Fruit fly (Drosophila melanogaster): Measurements from ENCODE around the gene Hsc70-4.
A peak's percentile ranks its signal among the peaks of the same experiment; 100 is the strongest.

Hsc70-4 gene

dm6 chr3R:15250454-15250853, 8.0 kb downstream of the Hsc70-4 start (continued):
- TF ChIP-seq Bteb2 (GFP tag; optimal IDR thresholded peaks at IDR 0.05), result peak; percentile 9
- peak; percentile 60 for TF ChIP-seq CG7372 (GFP tag; IDR thresholded peaks at IDR 0.05)
- 0 out of 2 replicates have a peak, but pooled peaks have one; percentile 31 for TF ChIP-seq Lim3 (GFP tag; IDR thresholded peaks at IDR 0.05)
- TF ChIP-seq CG17802 (tag; optimal IDR thresholded peaks at IDR 0.05), result no peak
- TF ChIP-seq CG8290 (GFP tag; optimal IDR thresholded peaks at IDR 0.05), result no peak
- TF ChIP-seq CG8290 (tag; optimal IDR thresholded peaks at IDR 0.05), result no peak
- TF ChIP-seq CG17612 (GFP tag; IDR thresholded peaks at IDR 0.05), result peak; percentile 52; the same call in 1 of the 2 replicates
- TF ChIP-seq fd102C (GFP tag; optimal IDR thresholded peaks at IDR 0.05), result no peak
- TF ChIP-seq sim (GFP tag; IDR thresholded peaks at IDR 0.05), result no peak
- peak; percentile 47 for TF ChIP-seq CG6765 (GFP tag; optimal IDR thresholded peaks at IDR 0.05)
- TF ChIP-seq nau (GFP tag; optimal IDR thresholded peaks at IDR 0.05), result no peak
- TF ChIP-seq CG43689 (GFP tag; IDR thresholded peaks at IDR 0.05), result 0 out of 2 replicates have a peak, but pooled peaks have one; percentile 29
- no peak for TF ChIP-seq PHDP (tag; optimal IDR thresholded peaks at IDR 0.05)
- TF ChIP-seq CG5245 (GFP tag; optimal IDR thresholded peaks at IDR 0.05), result no peak
- no peak for TF ChIP-seq CG3726 (GFP tag; IDR thresholded peaks at IDR 0.05)
- 0 out of 2 replicates have a peak, but pooled peaks have one; percentile 14 for TF ChIP-seq GATAe (GFP tag; conservative IDR thresholded peaks at IDR 0.05)
- no peak for TF ChIP-seq Deaf1 (tag; optimal IDR thresholded peaks at IDR 0.05)
- TF ChIP-seq CG2712 (tag; optimal IDR thresholded peaks at IDR 0.05), result peak; percentile 73
- no peak for TF ChIP-seq kah (GFP tag; optimal IDR thresholded peaks at IDR 0.05)
- TF ChIP-seq CG6813 (GFP tag; optimal IDR thresholded peaks at IDR 0.05), result peak; percentile 66
- TF ChIP-seq CG17328 (GFP tag; IDR thresholded peaks at IDR 0.05), result peak; percentile 76
- TF ChIP-seq gsb (GFP tag; IDR thresholded peaks at IDR 0.05), result peak; percentile 57; the same call in 1 of the 2 replicates
- no peak for TF ChIP-seq CkIIα-i1 (GFP tag; IDR thresholded peaks at IDR 0.05)
- peak; percentile 74 for TF ChIP-seq Dek (tag; optimal IDR thresholded peaks at IDR 0.05)
- TF ChIP-seq Six4 (GFP tag; optimal IDR thresholded peaks at IDR 0.05), result no peak
- peak; percentile 37 for TF ChIP-seq ewg (GFP tag; optimal IDR thresholded peaks at IDR 0.05)
- no peak for TF ChIP-seq ato (GFP tag; IDR thresholded peaks at IDR 0.05; ENCODE audit: partially characterized antibody)
- no peak for TF ChIP-seq Hr39 (optimal IDR thresholded peaks at IDR 0.05)
- no peak for TF ChIP-seq insv (GFP tag; optimal IDR thresholded peaks at IDR 0.05)
- TF ChIP-seq eve (GFP tag; optimal IDR thresholded peaks at IDR 0.05), result no peak
- no peak for TF ChIP-seq gem (tag; optimal IDR thresholded peaks at IDR 0.05)
- TF ChIP-seq Hr51 (GFP tag; optimal IDR thresholded peaks at IDR 0.05), result peak in 1 of 2 experiments; percentile 30
- TF ChIP-seq ems (GFP tag; optimal IDR thresholded peaks at IDR 0.05), result peak; percentile 7
- no peak for TF ChIP-seq stwl (tag; optimal IDR thresholded peaks at IDR 0.05)
- peak; percentile 65 for TF ChIP-seq bcd (GFP tag; optimal IDR thresholded peaks at IDR 0.05)
- no peak for TF ChIP-seq corto (GFP tag; optimal IDR thresholded peaks at IDR 0.05)
- no peak for TF ChIP-seq Oli (tag; optimal IDR thresholded peaks at IDR 0.05)
- peak; percentile 94 for TF ChIP-seq CG18599 (GFP tag; optimal IDR thresholded peaks at IDR 0.05)
- peak; percentile 5 for TF ChIP-seq Ssrp (tag; optimal IDR thresholded peaks at IDR 0.05)
- no peak for TF ChIP-seq CG3995 (GFP tag; optimal IDR thresholded peaks at IDR 0.05)
- no peak for TF ChIP-seq CG9609 (GFP tag; optimal IDR thresholded peaks at IDR 0.05)
